Worm (Caenorhabditis elegans) whole organism, L1 larva: ENCODE data around the gene gphr-1.
A peak's percentile ranks its signal among the peaks of the same experiment; 100 is the strongest.

Experiments used
- C04F5.9 ChIP-seq: sonication (generic microtip); optimal IDR thresholded peaks from 2 replicates; lab custom pipeline; 2016; ENCODE audit warnings: missing genetic modification characterization, missing compliant biosample characterization
- C34B4.2 ChIP-seq: sonication (generic microtip); optimal IDR thresholded peaks from 2 replicates; lab custom pipeline; 2017; ENCODE audit warnings: mild to moderate bottlenecking, missing genetic modification characterization, missing compliant biosample characterization
- alr-1 ChIP-seq: fragments of 200-800 bp; sonication (Bioruptor generic); optimal IDR thresholded peaks from 2 replicates; lab custom pipeline; 2018; ENCODE audit warnings: borderline replicate concordance, mild to moderate bottlenecking, missing genetic modification characterization, missing compliant biosample characterization
- ceh-8 ChIP-seq: fragments of 200-800 bp; sonication (Bioruptor generic); optimal IDR thresholded peaks from 2 replicates; lab custom pipeline; 2018; ENCODE audit warnings: mild to moderate bottlenecking, missing genetic modification characterization, moderate library complexity, missing compliant biosample characterization
- ceh-88 ChIP-seq: fragments of 200-800 bp; sonication (Bioruptor generic); IDR thresholded peaks from 2 replicates; pipeline ENCODE4 v1.3.6; 2022; ENCODE audit warnings: missing genetic modification characterization, missing compliant biosample characterization
- ceh-90 ChIP-seq: sonication (generic microtip); optimal IDR thresholded peaks from 2 replicates; lab custom pipeline; 2016; ENCODE audit warnings: missing genetic modification characterization, missing compliant biosample characterization
- dsc-1 ChIP-seq: sonication (generic microtip); optimal IDR thresholded peaks from 2 replicates; lab custom pipeline; 2016; ENCODE audit warnings: mild to moderate bottlenecking, missing genetic modification characterization, missing compliant biosample characterization
- efl-1 ChIP-seq, 4 experiments: fragments of 150-350 bp; optimal IDR thresholded peaks in 3 of 4; peaks in 1 of 4; 1 replicate in 1 of 4; 2 replicates in 3 of 4; lab custom pipeline; 2014; ENCODE audit warnings: missing biosample characterization in 2 of 4, missing genetic modification characterization in 2 of 4, missing genetic modification reagents in 2 of 4
- egl-13 ChIP-seq: sonication (generic microtip); optimal IDR thresholded peaks from 2 replicates; lab custom pipeline; 2016; ENCODE audit warnings: missing genotype, missing genetic modification reagents, missing genetic modification characterization, missing compliant biosample characterization
- elt-2 ChIP-seq: sonication (generic microtip); optimal IDR thresholded peaks from 2 replicates; lab custom pipeline; 2016; ENCODE audit warnings: missing genetic modification characterization, mild to moderate bottlenecking, inconsistent platforms, missing compliant biosample characterization, missing genetic modification reagents
- elt-3 ChIP-seq, 6 experiments: fragments of 150-350 bp in 1 of 6; sonication (generic microtip); optimal IDR thresholded peaks; 2 replicates each; lab custom pipeline; 2017 to 2018; ENCODE audit warnings: missing biosample characterization in 6 of 6, missing genetic modification characterization in 6 of 6, inconsistent platforms in 1 of 6
- fkh-8 ChIP-seq: sonication (generic microtip); optimal IDR thresholded peaks from 2 replicates; lab custom pipeline; 2016; ENCODE audit warnings: mild to moderate bottlenecking, missing genetic modification characterization, missing compliant biosample characterization
- fos-1 ChIP-seq: fragments of 150-350 bp; optimal IDR thresholded peaks from 2 replicates; lab custom pipeline; 2014; ENCODE audit warnings: missing biosample characterization, missing genetic modification characterization
- hlh-17 ChIP-seq: fragments of 200-800 bp; sonication (Bioruptor generic); optimal IDR thresholded peaks from 2 replicates; lab custom pipeline; 2018; ENCODE audit warnings: missing genetic modification characterization, mild to moderate bottlenecking, missing compliant biosample characterization, moderate library complexity, borderline replicate concordance
- hlh-4 ChIP-seq: sonication (generic microtip); optimal IDR thresholded peaks from 2 replicates; lab custom pipeline; 2016; ENCODE audit warnings: mild to moderate bottlenecking, missing genetic modification characterization, missing compliant biosample characterization
- irx-1 ChIP-seq: sonication (generic microtip); optimal IDR thresholded peaks from 2 replicates; lab custom pipeline; 2016; ENCODE audit warnings: missing genetic modification characterization, missing compliant biosample characterization
- jun-1 ChIP-seq: fragments of 150-350 bp; optimal IDR thresholded peaks from 2 replicates; lab custom pipeline; 2014; ENCODE audit warnings: missing biosample characterization, missing genetic modification reagents, missing genetic modification characterization
- lin-15B ChIP-seq: fragments of 150-350 bp; sonication (generic microtip); optimal IDR thresholded peaks from 3 replicates; lab custom pipeline; 2014; ENCODE audit warnings: missing biosample characterization, missing genetic modification characterization
- lir-3 ChIP-seq: sonication (generic microtip); optimal IDR thresholded peaks from 2 replicates; lab custom pipeline; 2016; ENCODE audit warnings: mild to moderate bottlenecking, missing genetic modification characterization, moderate library complexity, missing compliant biosample characterization; ENCODE audit not compliant: poor library complexity
- mab-9 ChIP-seq: fragments of 200-800 bp; sonication (Bioruptor generic); IDR thresholded peaks from 2 replicates; pipeline ENCODE4 v1.3.6; 2022; ENCODE audit warnings: missing genetic modification reagents, missing genetic modification characterization, missing compliant biosample characterization
- mdl-1 ChIP-seq, 2 experiments: fragments of 150-350 bp; optimal IDR thresholded peaks; 2 replicates each; lab custom pipeline; 2014 to 2017; ENCODE audit warnings: missing biosample characterization in 2 of 2, missing genetic modification characterization in 2 of 2, inconsistent platforms in 1 of 2
- nhr-11 ChIP-seq: fragments of 150-350 bp; optimal IDR thresholded peaks from 2 replicates; lab custom pipeline; 2014; ENCODE audit warnings: missing biosample characterization, missing genetic modification characterization
- nhr-12 ChIP-seq: sonication (generic microtip); optimal IDR thresholded peaks from 2 replicates; lab custom pipeline; 2017; ENCODE audit warnings: missing biosample characterization, missing genetic modification characterization
- nhr-19 ChIP-seq: fragments of 200-800 bp; sonication (Bioruptor generic); conservative IDR thresholded peaks from 2 replicates; pipeline ENCODE4 v1.3.6; 2022; ENCODE audit warnings: missing genetic modification characterization, missing compliant biosample characterization
- nhr-237 ChIP-seq: fragments of 150-350 bp; optimal IDR thresholded peaks from 2 replicates; lab custom pipeline; 2014; ENCODE audit warnings: missing biosample characterization, missing genetic modification characterization
- nhr-84 ChIP-seq: sonication (generic microtip); optimal IDR thresholded peaks from 2 replicates; lab custom pipeline; 2017; ENCODE audit warnings: missing biosample characterization, missing genetic modification characterization
- nhr-85 ChIP-seq: sonication (generic microtip); peaks from one replicate; lab custom pipeline; 2016; ENCODE audit warnings: missing genetic modification characterization, inconsistent platforms, missing compliant biosample characterization
- nhr-90 ChIP-seq: sonication (generic microtip); optimal IDR thresholded peaks from 2 replicates; lab custom pipeline; 2016; ENCODE audit warnings: mild to moderate bottlenecking, missing genetic modification characterization, missing compliant biosample characterization; ENCODE audit not compliant: poor library complexity
- pag-3 ChIP-seq: sonication (generic microtip); optimal IDR thresholded peaks from 2 replicates; lab custom pipeline; 2017; ENCODE audit warnings: missing genetic modification characterization, mild to moderate bottlenecking, missing compliant biosample characterization, antibody characterized with exemption, borderline replicate concordance; ENCODE audit not compliant: insufficient read depth
- skn-1 ChIP-seq: fragments of 150-350 bp; optimal IDR thresholded peaks from 2 replicates; lab custom pipeline; 2014; ENCODE audit warnings: missing biosample characterization, missing genetic modification characterization
- snpc-4 ChIP-seq: fragments of 150-350 bp; optimal IDR thresholded peaks from 2 replicates; lab custom pipeline; 2014; ENCODE audit warnings: missing biosample characterization, missing genetic modification characterization
- snu-23 ChIP-seq: sonication (generic microtip); optimal IDR thresholded peaks from 2 replicates; lab custom pipeline; 2016; ENCODE audit warnings: missing genetic modification characterization, missing compliant biosample characterization
- sox-4 ChIP-seq: sonication (generic microtip); optimal IDR thresholded peaks from 2 replicates; lab custom pipeline; 2016; ENCODE audit warnings: missing genetic modification characterization, missing compliant biosample characterization
- sup-37 ChIP-seq: fragments of 200-800 bp; sonication (Bioruptor generic); optimal IDR thresholded peaks from 2 replicates; lab custom pipeline; 2018; ENCODE audit warnings: mild to moderate bottlenecking, missing genetic modification characterization, missing compliant biosample characterization
- swsn-7 ChIP-seq: sonication (generic microtip); optimal IDR thresholded peaks from 2 replicates; lab custom pipeline; 2016; ENCODE audit warnings: missing genetic modification characterization, missing compliant biosample characterization
- tlp-1 ChIP-seq: fragments of 150-350 bp; optimal IDR thresholded peaks from 2 replicates; lab custom pipeline; 2014; ENCODE audit warnings: missing biosample characterization, missing genetic modification characterization
- unc-86 ChIP-seq: sonication (generic microtip); optimal IDR thresholded peaks from 2 replicates; lab custom pipeline; 2016; ENCODE audit warnings: missing genetic modification characterization, missing compliant biosample characterization
- unc-98 ChIP-seq: fragments of 200-800 bp; sonication (Bioruptor generic); IDR thresholded peaks from 2 replicates; pipeline ENCODE4 v1.3.6; 2022; ENCODE audit warnings: missing genetic modification characterization, missing compliant biosample characterization
- vab-15 ChIP-seq: sonication (generic microtip); optimal IDR thresholded peaks from 2 replicates; lab custom pipeline; 2017; ENCODE audit warnings: missing genotype, mild to moderate bottlenecking, missing genetic modification characterization, missing compliant biosample characterization
- ztf-11 ChIP-seq, 2 experiments: sonication (generic microtip); optimal IDR thresholded peaks; 2 replicates each; lab custom pipeline; 2016 to 2017; ENCODE audit warnings: missing genetic modification characterization in 2 of 2, missing biosample characterization in 1 of 2, missing compliant biosample characterization in 1 of 2
- ztf-4 ChIP-seq: fragments of 150-350 bp; optimal IDR thresholded peaks from 2 replicates; lab custom pipeline; 2014; ENCODE audit warnings: missing biosample characterization, missing genetic modification characterization

Gene gphr-1

ce11 chrIII:12227935-12228334 lies 9.1 kb downstream of the gphr-1 start:
- TF ChIP-seq nhr-11: no peak
- TF ChIP-seq snpc-4 (tag; lab: Kevin White, UChicago): no peak
- no peak for TF ChIP-seq mab-9 (GFP tag; lab: Robert Waterston, UW)
- no peak for TF ChIP-seq efl-1 (optimal IDR thresholded peaks at IDR 0.05; lab: Kevin White, UChicago)
- no peak for TF ChIP-seq efl-1 (GFP tag; optimal IDR thresholded peaks at IDR 0.05 in 1 of 2; lab: Kevin White, UChicago)
- no peak for TF ChIP-seq unc-86 (tag; lab: Kevin White, UChicago)
- no peak for TF ChIP-seq nhr-19 (GFP tag; lab: Robert Waterston, UW)
- no peak for TF ChIP-seq swsn-7
- no peak for TF ChIP-seq hlh-17
- no peak for TF ChIP-seq lir-3
- TF ChIP-seq sox-4 (tag; lab: Kevin White, UChicago): no peak
- no peak for TF ChIP-seq tlp-1 (tag; lab: Kevin White, UChicago)
- TF ChIP-seq dsc-1 (tag; lab: Kevin White, UChicago): no peak
- TF ChIP-seq unc-98 (GFP tag; lab: Robert Waterston, UW): no peak
- TF ChIP-seq irx-1 (tag; lab: Kevin White, UChicago): no peak
- no peak for TF ChIP-seq vab-15 (tag; lab: Kevin White, UChicago)
- TF ChIP-seq pag-3 (tag; lab: Kevin White, UChicago): no peak
- TF ChIP-seq sup-37 (GFP tag; lab: Kevin White, UChicago): no peak
- no peak for TF ChIP-seq fkh-8
- TF ChIP-seq, all 84 proteins: peak for 0

- no peak for TF ChIP-seq vab-15 (tag; lab: Kevin White, UChicago)
- peak; percentile 37 for TF ChIP-seq nhr-85
Measured at ce11 chrIII:12230195-12230594, 11.3 kb downstream of the gphr-1 start.

- no peak for TF ChIP-seq hlh-4 (tag; lab: Kevin White, UChicago)
- no peak for TF ChIP-seq C34B4.2 (tag; lab: Kevin White, UChicago)
- no peak for TF ChIP-seq nhr-84
- no peak for TF ChIP-seq mdl-1 (tag; optimal IDR thresholded peaks at IDR 0.05; lab: Kevin White, UChicago)
- TF ChIP-seq nhr-90: no peak
- TF ChIP-seq elt-3 (tag; optimal IDR thresholded peaks at IDR 0.05; lab: Kevin White, UChicago): no peak
- TF ChIP-seq lin-15B (tag; lab: Kevin White, UChicago): no peak
- TF ChIP-seq sox-4 (tag; lab: Kevin White, UChicago): no peak
- no peak for TF ChIP-seq ceh-88 (GFP tag; lab: Robert Waterston, UW)
- TF ChIP-seq sup-37 (GFP tag; lab: Kevin White, UChicago): no peak
- no peak for TF ChIP-seq jun-1
- no peak for TF ChIP-seq nhr-237 (tag; lab: Kevin White, UChicago)
- no peak for TF ChIP-seq fos-1 (tag; lab: Kevin White, UChicago)
- no peak for TF ChIP-seq irx-1 (tag; lab: Kevin White, UChicago)
- no peak for TF ChIP-seq nhr-11
Measured at ce11 chrIII:12231539-12231938, 12.7 kb downstream of the gphr-1 start.

- TF ChIP-seq ztf-11 (tag; optimal IDR thresholded peaks at IDR 0.05; lab: Kevin White, UChicago) (no peak), efl-1 (optimal IDR thresholded peaks at IDR 0.05; lab: Kevin White, UChicago) (no peak), efl-1 (GFP tag; optimal IDR thresholded peaks at IDR 0.05 in 1 of 2; lab: Kevin White, UChicago) (peak in 1 of 2 experiments; percentile 84), ztf-4 (tag; lab: Kevin White, UChicago) (no peak), egl-13 (tag; lab: Kevin White, UChicago) (no peak), skn-1 (tag; lab: Kevin White, UChicago) (no peak)
Measured at ce11 chrIII:12233493-12233892, 14.6 kb downstream of the gphr-1 start.

ce11 chrIII:12235359-12235758 lies 16.5 kb downstream of the gphr-1 start:
- TF ChIP-seq elt-2 (tag; lab: Kevin White, UChicago): no peak
- no peak for TF ChIP-seq nhr-11
- no peak for TF ChIP-seq pag-3 (tag; lab: Kevin White, UChicago)
- no peak for TF ChIP-seq nhr-12 (tag; lab: Kevin White, UChicago)
- TF ChIP-seq ceh-8 (GFP tag; lab: Kevin White, UChicago): no peak
- TF ChIP-seq nhr-237 (tag; lab: Kevin White, UChicago): no peak
- TF ChIP-seq alr-1 (tag; lab: Kevin White, UChicago): no peak
- no peak for TF ChIP-seq ceh-90 (tag; lab: Kevin White, UChicago)
- TF ChIP-seq jun-1: no peak
- no peak for TF ChIP-seq C04F5.9
- TF ChIP-seq snu-23: no peak
